Worm (Caenorhabditis elegans) whole organism, L2 larva: ENCODE results near the gene D2062.4.
A peak's percentile ranks its signal among the peaks of the same experiment; 100 is the strongest.

Experiments
- blmp-1 ChIP-seq: sonication (generic microtip); optimal IDR thresholded peaks from 2 replicates; lab custom pipeline; 2017; ENCODE audit warnings: missing genetic modification characterization, mild to moderate bottlenecking, missing compliant biosample characterization, antibody characterized with exemption, moderate library complexity; ENCODE audit not compliant: insufficient read depth
- lsy-2 ChIP-seq, 2 experiments: fragments of 150-350 bp in 1 of 2; sonication (generic microtip) in 1 of 2; optimal IDR thresholded peaks; 2 replicates each; lab custom pipeline; 2014 to 2017; ENCODE audit warnings: missing biosample characterization in 2 of 2, missing genetic modification characterization in 2 of 2
- nhr-11 ChIP-seq: fragments of 150-350 bp; optimal IDR thresholded peaks from 2 replicates; lab custom pipeline; 2014; ENCODE audit warnings: missing biosample characterization, missing genetic modification characterization
- nhr-129 ChIP-seq: fragments of 150-350 bp; optimal IDR thresholded peaks from 2 replicates; lab custom pipeline; 2014; ENCODE audit warnings: missing biosample characterization, missing genetic modification characterization
- nhr-237 ChIP-seq: fragments of 150-350 bp; optimal IDR thresholded peaks from 2 replicates; lab custom pipeline; 2014; ENCODE audit warnings: missing biosample characterization, missing genetic modification characterization
- nhr-6 ChIP-seq: fragments of 150-350 bp; optimal IDR thresholded peaks from 2 replicates; lab custom pipeline; 2014; ENCODE audit warnings: missing biosample characterization, missing genetic modification characterization
- nhr-77 ChIP-seq: fragments of 150-350 bp; optimal IDR thresholded peaks from 2 replicates; lab custom pipeline; 2014; ENCODE audit warnings: missing biosample characterization, missing genetic modification characterization
- skn-1 ChIP-seq: sonication (generic microtip); optimal IDR thresholded peaks from 2 replicates; lab custom pipeline; 2017; ENCODE audit warnings: missing biosample characterization, missing genetic modification characterization
- snpc-4 ChIP-seq: fragments of 150-350 bp; optimal IDR thresholded peaks from 2 replicates; lab custom pipeline; 2014; ENCODE audit warnings: missing biosample characterization, missing genetic modification characterization

- TF ChIP-seq snpc-4 (peak; percentile 16), lsy-2 (tag; optimal IDR thresholded peaks at IDR 0.05; lab: Kevin White, UChicago) (peak in 1 of 2 experiments; percentile 65), skn-1 (tag; lab: Kevin White, UChicago) (no peak), nhr-11 (no peak), blmp-1 (no peak), nhr-129 (tag; lab: Kevin White, UChicago) (peak; percentile 29), nhr-237 (tag; lab: Kevin White, UChicago) (no peak), nhr-6 (no peak), nhr-77 (tag; lab: Kevin White, UChicago) (no peak)
Measured at ce11 chrII:2649015-2649414, 25.8 kb downstream of the D2062.4 start.
